Worm (Caenorhabditis elegans) whole organism, midembryonic: ENCODE data around the gene alh-1.
"Not testable (repeated sequence)": the region's sequence is repeated elsewhere in the genome, so short reads cannot be mapped to it uniquely, and the experiment has no call there.

Experiments
- klf-2 ChIP-seq: fragments of 200-800 bp; sonication (Bioruptor generic); conservative IDR thresholded peaks from 2 replicates; pipeline ENCODE4 v1.3.6; 2022; ENCODE audit warnings: missing genetic modification reagents, missing genetic modification characterization, missing compliant biosample characterization
- med-1 ChIP-seq: sonication (generic microtip); optimal IDR thresholded peaks from 2 replicates; lab custom pipeline; 2017; ENCODE audit warnings: missing genetic modification characterization, mild to moderate bottlenecking, missing compliant biosample characterization, antibody characterized with exemption, missing genetic modification reagents; ENCODE audit not compliant: insufficient read depth

- not testable (repeated sequence) for TF ChIP-seq klf-2 (GFP tag; lab: Robert Waterston, UW); med-1 (GFP tag; lab: Kevin White, UChicago)
Observed at ce11 chrIII:5062406-5062805, 15.2 kb upstream of the alh-1 start, which contains the start of gene C45G9.4.
